Worm (Caenorhabditis elegans) whole organism, young adult: ENCODE measurements around the gene nhr-145.

ENCODE experiments used
- K11D2.4 ChIP-seq: fragments of 200-800 bp; sonication (Bioruptor generic); IDR thresholded peaks from 2 replicates; pipeline ENCODE4 v1.3.6; 2022; ENCODE audit warnings: missing genetic modification reagents, missing genetic modification characterization, missing compliant biosample characterization
- T07F8.4 ChIP-seq: sonication (generic microtip); optimal IDR thresholded peaks from 2 replicates; lab custom pipeline; 2016; ENCODE audit warnings: mild to moderate bottlenecking, missing genetic modification characterization, moderate library complexity, missing compliant biosample characterization
- Y53F4B.3 ChIP-seq: fragments of 200-800 bp; sonication (Bioruptor generic); IDR thresholded peaks from 2 replicates; pipeline ENCODE4 v1.3.6; 2022; ENCODE audit warnings: missing genetic modification reagents, missing genetic modification characterization, missing compliant biosample characterization
- aptf-3 ChIP-seq: fragments of 200-800 bp; sonication (Bioruptor generic); IDR thresholded peaks from 2 replicates; pipeline ENCODE4 v1.3.6; 2022; ENCODE audit warnings: missing genetic modification characterization, missing compliant biosample characterization
- cebp-1 ChIP-seq, 2 experiments: fragments of 200-800 bp in 1 of 2; sonication (Bioruptor generic) in 1 of 2; sonication (generic microtip) in 1 of 2; IDR thresholded peaks in 1 of 2; optimal IDR thresholded peaks in 1 of 2; 2 replicates each; pipeline versions ENCODE4 v1.3.6 to Lab custom; 2017 to 2022; ENCODE audit warnings: missing compliant biosample characterization in 2 of 2, missing genetic modification characterization in 2 of 2, mild to moderate bottlenecking in 1 of 2, missing genetic modification reagents in 1 of 2, moderate library complexity in 1 of 2
- ceh-27 ChIP-seq: fragments of 200-800 bp; sonication (Bioruptor generic); optimal IDR thresholded peaks from 2 replicates; lab custom pipeline; 2018; ENCODE audit warnings: mild to moderate bottlenecking, missing genetic modification characterization, moderate library complexity, missing compliant biosample characterization
- egl-18 ChIP-seq: fragments of 200-800 bp; sonication (Bioruptor generic); IDR thresholded peaks from 2 replicates; pipeline ENCODE4 v1.3.6; 2022; ENCODE audit warnings: missing genetic modification reagents, missing genetic modification characterization, missing compliant biosample characterization
- ets-4 ChIP-seq: fragments of 200-800 bp; sonication (Bioruptor generic); optimal IDR thresholded peaks from 2 replicates; lab custom pipeline; 2018; ENCODE audit warnings: mild to moderate bottlenecking, missing genetic modification characterization, missing compliant biosample characterization
- fkh-3 ChIP-seq: sonication (generic microtip); optimal IDR thresholded peaks from 2 replicates; lab custom pipeline; 2016; ENCODE audit warnings: mild to moderate bottlenecking, missing genetic modification characterization, missing compliant biosample characterization
- hrde-1 ChIP-seq: sonication (generic microtip); optimal IDR thresholded peaks from 2 replicates; lab custom pipeline; 2016; ENCODE audit warnings: missing genetic modification characterization, mild to moderate bottlenecking, missing compliant biosample characterization, moderate library complexity, missing genotype, missing genetic modification reagents, borderline replicate concordance
- lag-1 ChIP-seq: fragments of 200-800 bp; sonication (Bioruptor generic); IDR thresholded peaks from 2 replicates; pipeline ENCODE4 v1.3.6; 2022; ENCODE audit warnings: missing genetic modification reagents, missing genetic modification characterization, missing compliant biosample characterization
- sdz-38 ChIP-seq: sonication (generic microtip); optimal IDR thresholded peaks from 2 replicates; lab custom pipeline; 2016; ENCODE audit warnings: missing genotype, missing genetic modification characterization, missing compliant biosample characterization
- snpc-1.3 ChIP-seq: sonication (generic microtip); optimal IDR thresholded peaks from 2 replicates; lab custom pipeline; 2017; ENCODE audit warnings: missing genetic modification characterization, mild to moderate bottlenecking, missing compliant biosample characterization, antibody characterized with exemption, moderate library complexity, missing genotype, missing genetic modification reagents; ENCODE audit not compliant: insufficient read depth
- snpc-4 ChIP-seq, 5 experiments: fragments of 150-350 bp in 1 of 5; sonication (generic microtip) in 4 of 5; optimal IDR thresholded peaks; 2 replicates each; lab custom pipeline; 2014 to 2018; ENCODE audit warnings: missing genetic modification characterization in 5 of 5, missing biosample characterization in 3 of 5, antibody characterized with exemption in 2 of 5, mild to moderate bottlenecking in 2 of 5, missing compliant biosample characterization in 2 of 5, missing genotype in 2 of 5, moderate library complexity in 2 of 5, missing genetic modification reagents in 1 of 5
- somi-1 ChIP-seq: fragments of 200-800 bp; sonication (Bioruptor generic); optimal IDR thresholded peaks from 2 replicates; lab custom pipeline; 2018; ENCODE audit warnings: mild to moderate bottlenecking, missing genetic modification characterization, missing compliant biosample characterization
- zfh-2 ChIP-seq: fragments of 200-800 bp; sonication (Bioruptor generic); conservative IDR thresholded peaks from 2 replicates; pipeline ENCODE4 v1.3.6; 2022; ENCODE audit warnings: missing genetic modification reagents, missing genetic modification characterization, missing compliant biosample characterization
- zim-3 ChIP-seq: sonication (generic microtip); optimal IDR thresholded peaks from 2 replicates; lab custom pipeline; 2017; ENCODE audit warnings: mild to moderate bottlenecking, missing genetic modification characterization, moderate library complexity, missing compliant biosample characterization

nhr-145 gene

ce11 chrV:19140495-19140894 lies 53.0 kb downstream of the nhr-145 start, which contains the start of gene cpg-23:
Gene cpg-23, plus strand, starts transcription at chrV:19140795.
- no peak for TF ChIP-seq lag-1 (GFP tag; lab: Robert Waterston, UW)
- no peak for TF ChIP-seq zfh-2 (GFP tag; lab: Robert Waterston, UW)
- no peak for TF ChIP-seq snpc-4 (GFP tag; optimal IDR thresholded peaks at IDR 0.05; lab: Kevin White, UChicago)
- no peak for TF ChIP-seq snpc-4 (tag; optimal IDR thresholded peaks at IDR 0.05; lab: Kevin White, UChicago)
- no peak for TF ChIP-seq T07F8.4 (tag; lab: Kevin White, UChicago)
- no peak for TF ChIP-seq hrde-1 (tag; lab: Kevin White, UChicago)
- TF ChIP-seq Y53F4B.3 (GFP tag; lab: Robert Waterston, UW), result no peak
- TF ChIP-seq cebp-1 (GFP tag; IDR thresholded peaks at IDR 0.05; lab: Robert Waterston, UW), result no peak
- TF ChIP-seq cebp-1 (tag; optimal IDR thresholded peaks at IDR 0.05; lab: Kevin White, UChicago), result no peak
- no peak for TF ChIP-seq K11D2.4
- TF ChIP-seq aptf-3 (GFP tag; lab: Robert Waterston, UW), result no peak
- no peak for TF ChIP-seq ceh-27 (GFP tag; lab: Kevin White, UChicago)
- no peak for TF ChIP-seq somi-1 (GFP tag; lab: Kevin White, UChicago)
- TF ChIP-seq snpc-1.3, result no peak
- TF ChIP-seq fkh-3 (tag; lab: Kevin White, UChicago), result no peak
- TF ChIP-seq ets-4 (GFP tag; lab: Kevin White, UChicago), result no peak
- no peak for TF ChIP-seq egl-18 (GFP tag; lab: Robert Waterston, UW)
- TF ChIP-seq sdz-38 (tag; lab: Kevin White, UChicago), result no peak
- TF ChIP-seq zim-3 (tag; lab: Kevin White, UChicago), result no peak
